Fruit fly (Drosophila melanogaster): ENCODE measurements around the gene Polr2C.

The Polr2C gene

dm6 chr2L:13878801-13879200 is 45.7 kb downstream of the Polr2C start (continued):
- peak; percentile 20 for TF ChIP-seq ems (GFP tag; optimal IDR thresholded peaks at IDR 0.05)
- TF ChIP-seq CG12219 (GFP tag; optimal IDR thresholded peaks at IDR 0.05): peak; percentile 15
- TF ChIP-seq gro (GFP tag; optimal IDR thresholded peaks at IDR 0.05): peak; percentile 74
- no peak for TF ChIP-seq hkb (optimal IDR thresholded peaks at IDR 0.05)
- 0 out of 2 replicates have a peak, but pooled peaks have one; percentile 39 for TF ChIP-seq hkb (GFP tag; IDR thresholded peaks at IDR 0.05)
- peak; percentile 15; the same call in 1 of the 3 replicates for TF ChIP-seq zen2 (GFP tag; IDR thresholded peaks at IDR 0.05; ENCODE audit: partially characterized antibody)
- no peak for TF ChIP-seq shn (GFP tag; optimal IDR thresholded peaks at IDR 0.05)
- peak; percentile 22; the same call in 1 of the 2 replicates for TF ChIP-seq sens-2 (GFP tag; IDR thresholded peaks at IDR 0.05)
- peak; percentile 8 for TF ChIP-seq CG11504 (tag; optimal IDR thresholded peaks at IDR 0.05)
- no peak for TF ChIP-seq Blimp-1 (GFP tag; optimal IDR thresholded peaks at IDR 0.05)
- TF ChIP-seq Dfd (GFP tag; optimal IDR thresholded peaks at IDR 0.05): no peak
- TF ChIP-seq CG3065 (GFP tag; optimal IDR thresholded peaks at IDR 0.05): no peak
- peak in 1 of 2 experiments; percentile 10 for TF ChIP-seq dpn (GFP tag; optimal IDR thresholded peaks at IDR 0.05)
- peak; percentile 50 for TF ChIP-seq CG4707 (GFP tag; optimal IDR thresholded peaks at IDR 0.05)
- TF ChIP-seq fd64A (GFP tag; optimal IDR thresholded peaks at IDR 0.05): no peak
- TF ChIP-seq D (optimal IDR thresholded peaks at IDR 0.05): no peak
- no peak for TF ChIP-seq D (GFP tag; optimal IDR thresholded peaks at IDR 0.05)
- TF ChIP-seq gce (GFP tag; IDR thresholded peaks at IDR 0.05): 0 out of 3 replicates have a peak, but pooled peaks have one; percentile 42
- no peak for TF ChIP-seq fd102C (GFP tag; optimal IDR thresholded peaks at IDR 0.05)
- TF ChIP-seq nau (GFP tag; optimal IDR thresholded peaks at IDR 0.05): peak; percentile 27
- TF ChIP-seq HLH3B (GFP tag; IDR thresholded peaks at IDR 0.05): peak; percentile 21; the same call in 1 of the 2 replicates
- peak; percentile 4 for TF ChIP-seq kay (GFP tag; optimal IDR thresholded peaks at IDR 0.05)
- no peak for TF ChIP-seq Nf-YB (GFP tag; optimal IDR thresholded peaks at IDR 0.05)
- TF ChIP-seq inv (GFP tag; IDR thresholded peaks at IDR 0.05; ENCODE audit: partially characterized antibody): no peak
- TF ChIP-seq CG7372 (GFP tag; IDR thresholded peaks at IDR 0.05): no peak
- TF ChIP-seq bigmax (GFP tag; optimal IDR thresholded peaks at IDR 0.05): peak; percentile 25
- peak; percentile 51; the same call in 1 of the 2 replicates for TF ChIP-seq sob (GFP tag; IDR thresholded peaks at IDR 0.05)
- peak; percentile 27 for TF ChIP-seq CG2712 (tag; optimal IDR thresholded peaks at IDR 0.05)
- no peak for TF ChIP-seq CG9797 (GFP tag; optimal IDR thresholded peaks at IDR 0.05)
- TF ChIP-seq NFAT (GFP tag; IDR thresholded peaks at IDR 0.05): no peak
- TF ChIP-seq lilli (GFP tag; optimal IDR thresholded peaks at IDR 0.05): no peak
- peak; percentile 26; the same call in 1 of the 2 replicates for TF ChIP-seq Scr (GFP tag; IDR thresholded peaks at IDR 0.05; ENCODE audit: partially characterized antibody)
- TF ChIP-seq CG3281 (GFP tag; optimal IDR thresholded peaks at IDR 0.05): peak; percentile 14
- TF ChIP-seq CG12769 (tag; optimal IDR thresholded peaks at IDR 0.05): peak; percentile 58
- peak; percentile 3 for TF ChIP-seq CG13424 (tag; optimal IDR thresholded peaks at IDR 0.05)
- TF ChIP-seq B-H2 (GFP tag; optimal IDR thresholded peaks at IDR 0.05): peak; percentile 25
- TF ChIP-seq ase (GFP tag; IDR thresholded peaks at IDR 0.05): no peak
- TF ChIP-seq slbo (GFP tag; IDR thresholded peaks at IDR 0.05): 0 out of 2 replicates have a peak, but pooled peaks have one; percentile 25
- TF ChIP-seq Side (GFP tag; optimal IDR thresholded peaks at IDR 0.05): peak; percentile 21
- TF ChIP-seq Ets65A (GFP tag): no peak
- TF ChIP-seq Hmr (GFP tag; optimal IDR thresholded peaks at IDR 0.05): peak; percentile 12
- peak; percentile 46; the same call in 1 of the 2 replicates for TF ChIP-seq CG10959 (GFP tag; IDR thresholded peaks at IDR 0.05)
- TF ChIP-seq stwl (tag; optimal IDR thresholded peaks at IDR 0.05): peak; percentile 4
- TF ChIP-seq CG17385 (GFP tag; optimal IDR thresholded peaks at IDR 0.05): peak; percentile 42
- peak; percentile 7 for TF ChIP-seq vfl (GFP tag; optimal IDR thresholded peaks at IDR 0.05)
- TF ChIP-seq CG3407 (GFP tag; optimal IDR thresholded peaks at IDR 0.05): no peak
- peak; percentile 77; the same call in 1 of the 2 replicates for TF ChIP-seq Bgb (GFP tag; IDR thresholded peaks at IDR 0.05; ENCODE audit: partially characterized antibody)
- no peak for TF ChIP-seq tll (GFP tag; optimal IDR thresholded peaks at IDR 0.05)
- peak; percentile 85 for TF ChIP-seq ci (GFP tag; IDR thresholded peaks at IDR 0.05)
- no peak for TF ChIP-seq CG10267 (tag; optimal IDR thresholded peaks at IDR 0.05)

Measured in whole organism, embryonic.